Fruit fly (Drosophila melanogaster) whole organism, prepupa: ENCODE data around the gene Ets21C.

ENCODE experiments used
- CG10631 ChIP-seq: fragments of 200-800 bp; sonication (Bioruptor generic); optimal IDR thresholded peaks from 2 replicates; lab custom pipeline; 2016; ENCODE audit warnings: missing biosample characterization, missing genetic modification characterization
- CG11762 ChIP-seq: fragments of 200-800 bp; sonication (Bioruptor generic); optimal IDR thresholded peaks from 3 replicates; lab custom pipeline; 2016; ENCODE audit warnings: missing biosample characterization, missing genetic modification characterization; ENCODE audit not compliant: insufficient read depth
- CG11902 ChIP-seq: fragments of 200-800 bp; sonication (Bioruptor generic); optimal IDR thresholded peaks from 3 replicates; lab custom pipeline; 2016; ENCODE audit warnings: missing biosample characterization, missing genetic modification characterization
- CG15336 ChIP-seq: fragments of 200-800 bp; sonication (Bioruptor generic); IDR thresholded peaks from 2 replicates; pipeline ENCODE4 v1.3.6; 2022; ENCODE audit warnings: missing biosample characterization, missing genetic modification characterization
- CG1621 ChIP-seq: fragments of 200-800 bp; sonication (Bioruptor generic); optimal IDR thresholded peaks from 3 replicates; lab custom pipeline; 2018; ENCODE audit warnings: missing biosample characterization, mild to moderate bottlenecking, missing genetic modification characterization
- CG3032 ChIP-seq: fragments of 200-800 bp; optimal IDR thresholded peaks from 2 replicates; lab custom pipeline; 2019; ENCODE audit warnings: missing biosample characterization, mild to moderate bottlenecking, missing genetic modification characterization, moderate library complexity
- CG34406 ChIP-seq: fragments of 200-800 bp; sonication (Bioruptor generic); optimal IDR thresholded peaks from 3 replicates; lab custom pipeline; 2016; ENCODE audit warnings: missing biosample characterization, missing genetic modification characterization
- CG4318 ChIP-seq: fragments of 200-800 bp; sonication (Bioruptor generic); optimal IDR thresholded peaks from 3 replicates; lab custom pipeline; 2017; ENCODE audit warnings: missing biosample characterization, mild to moderate bottlenecking, missing genetic modification characterization
- CG6276 ChIP-seq: fragments of 200-800 bp; sonication (Bioruptor generic); optimal IDR thresholded peaks from 2 replicates; lab custom pipeline; 2017; ENCODE audit warnings: missing biosample characterization, mild to moderate bottlenecking, missing genetic modification characterization
- CG6792 ChIP-seq: fragments of 200-800 bp; sonication (Bioruptor generic); optimal IDR thresholded peaks from 3 replicates; lab custom pipeline; 2016; ENCODE audit warnings: missing biosample characterization, missing genetic modification characterization
- CG6808 ChIP-seq: fragments of 200-800 bp; sonication (Bioruptor generic); optimal IDR thresholded peaks from 3 replicates; lab custom pipeline; 2017; ENCODE audit warnings: missing biosample characterization, missing genetic modification characterization, mild to moderate bottlenecking, moderate library complexity, missing genetic modification reagents
- CG6854 ChIP-seq: fragments of 200-800 bp; sonication (Bioruptor generic); optimal IDR thresholded peaks from 2 replicates; lab custom pipeline; 2017; ENCODE audit warnings: missing biosample characterization, mild to moderate bottlenecking, missing genetic modification characterization
- CG7368 ChIP-seq: fragments of 200-800 bp; sonication (Bioruptor generic); optimal IDR thresholded peaks from 3 replicates; lab custom pipeline; 2016; ENCODE audit warnings: missing biosample characterization, missing genetic modification characterization
- CG8119 ChIP-seq: fragments of 200-800 bp; sonication (Bioruptor generic); IDR thresholded peaks from 3 replicates; pipeline ENCODE4 v1.3.6; 2022; ENCODE audit warnings: missing biosample characterization, missing genetic modification characterization
- CG8319 ChIP-seq: fragments of 200-800 bp; sonication (Bioruptor generic); optimal IDR thresholded peaks from 3 replicates; lab custom pipeline; 2016; ENCODE audit warnings: missing biosample characterization, missing genetic modification characterization
- CG8632 ChIP-seq: fragments of 200-800 bp; sonication (Bioruptor generic); optimal IDR thresholded peaks from 3 replicates; lab custom pipeline; 2016; ENCODE audit warnings: missing biosample characterization, missing genetic modification characterization
- CG9139 ChIP-seq: fragments of 200-800 bp; sonication (Bioruptor generic); optimal IDR thresholded peaks from 3 replicates; lab custom pipeline; 2017; ENCODE audit warnings: missing biosample characterization, mild to moderate bottlenecking, missing genetic modification characterization
- Eip93F ChIP-seq: fragments of 200-800 bp; sonication (Bioruptor generic); optimal IDR thresholded peaks from 2 replicates; lab custom pipeline; 2016; ENCODE audit warnings: missing biosample characterization, mild to moderate bottlenecking, missing genetic modification characterization
- Ets21C ChIP-seq: fragments of 200-800 bp; sonication (Bioruptor generic); optimal IDR thresholded peaks from 3 replicates; lab custom pipeline; 2016; ENCODE audit warnings: missing biosample characterization, missing genetic modification characterization
- Ets96B ChIP-seq: fragments of 200-800 bp; optimal IDR thresholded peaks from 2 replicates; lab custom pipeline; 2019; ENCODE audit warnings: missing biosample characterization, mild to moderate bottlenecking, missing genetic modification characterization, moderate library complexity
- Gug ChIP-seq: fragments of 200-800 bp; sonication (Bioruptor generic); IDR thresholded peaks from 2 replicates; pipeline ENCODE4 v1.3.6; 2022; ENCODE audit warnings: missing biosample characterization, missing genetic modification characterization
- Hr4 ChIP-seq: fragments of 200-800 bp; sonication (Bioruptor generic); optimal IDR thresholded peaks from 3 replicates; lab custom pipeline; 2016; ENCODE audit warnings: missing biosample characterization, missing genetic modification characterization
- Lpt ChIP-seq: fragments of 200-800 bp; sonication (Bioruptor generic); optimal IDR thresholded peaks from 3 replicates; lab custom pipeline; 2016; ENCODE audit warnings: missing biosample characterization, missing genetic modification characterization
- OdsH ChIP-seq: fragments of 200-800 bp; sonication (Bioruptor generic); optimal IDR thresholded peaks from 3 replicates; lab custom pipeline; 2016; ENCODE audit warnings: missing biosample characterization, missing genetic modification characterization
- dsx ChIP-seq: fragments of 200-800 bp; optimal IDR thresholded peaks from 3 replicates; lab custom pipeline; 2019; ENCODE audit warnings: missing biosample characterization, mild to moderate bottlenecking, missing genetic modification characterization, moderate library complexity; ENCODE audit not compliant: poor library complexity, severe bottlenecking
- esn ChIP-seq: fragments of 200-800 bp; sonication (Bioruptor generic); optimal IDR thresholded peaks from 2 replicates; lab custom pipeline; 2016; ENCODE audit warnings: missing biosample characterization, mild to moderate bottlenecking, missing genetic modification characterization, moderate library complexity
- fd59A ChIP-seq: fragments of 200-800 bp; sonication (Bioruptor generic); optimal IDR thresholded peaks from 2 replicates; lab custom pipeline; 2017; ENCODE audit warnings: missing biosample characterization, mild to moderate bottlenecking, missing genetic modification characterization, missing genetic modification reagents
- fkh ChIP-seq: fragments of 200-800 bp; sonication (Bioruptor generic); optimal IDR thresholded peaks from 3 replicates; lab custom pipeline; 2017; ENCODE audit warnings: missing biosample characterization, mild to moderate bottlenecking, missing genetic modification characterization, moderate library complexity
- net ChIP-seq: fragments of 200-800 bp; sonication (Bioruptor generic); optimal IDR thresholded peaks from 3 replicates; lab custom pipeline; 2016; ENCODE audit warnings: missing biosample characterization, missing genetic modification characterization
- salr ChIP-seq, 2 experiments: fragments of 200-800 bp; sonication (Bioruptor generic); optimal IDR thresholded peaks; 3 replicates each; lab custom pipeline; 2016 to 2018; ENCODE audit warnings: missing biosample characterization in 2 of 2, missing genetic modification characterization in 2 of 2, mild to moderate bottlenecking in 1 of 2
- ss ChIP-seq, 2 experiments: fragments of 200-800 bp; sonication (Bioruptor generic); optimal IDR thresholded peaks; 2 replicates in 1 of 2; 3 replicates in 1 of 2; lab custom pipeline; 2017 to 2018; ENCODE audit warnings: mild to moderate bottlenecking in 2 of 2, missing biosample characterization in 2 of 2, missing genetic modification characterization in 2 of 2, moderate library complexity in 1 of 2
- svp ChIP-seq: fragments of 200-800 bp; sonication (Bioruptor generic); peaks from one replicate; lab custom pipeline; 2016; ENCODE audit warnings: missing biosample characterization, missing genetic modification characterization
- topi ChIP-seq: fragments of 200-800 bp; sonication (Bioruptor generic); optimal IDR thresholded peaks from 3 replicates; lab custom pipeline; 2016; ENCODE audit warnings: missing biosample characterization, missing genetic modification characterization

Ets21C gene

dm6 chr2L:602439-602879, 49.7 kb upstream of the Ets21C start, which contains the start of gene CG13689 (continued):
- TF ChIP-seq CG1621 (tag; lab: Kevin White, UChicago) (no peak), CG6792 (GFP tag; lab: Kevin White, UChicago) (peak; percentile 10), salr (GFP tag; optimal IDR thresholded peaks at IDR 0.05; lab: Kevin White, UChicago) (no peak), CG15336 (GFP tag; lab: Robert Waterston, UW) (no peak), CG11762 (GFP tag; lab: Kevin White, UChicago) (no peak), Ets21C (GFP tag; lab: Kevin White, UChicago) (no peak), ss (GFP tag; optimal IDR thresholded peaks at IDR 0.05; lab: Kevin White, UChicago) (no peak), CG8319 (no peak), CG11902 (no peak), esn (GFP tag; lab: Kevin White, UChicago) (peak; percentile 60), dsx (GFP tag; lab: Kevin White, UChicago) (no peak), CG6808 (no peak)

dm6 chr2L:601848-602247, 49.1 kb upstream of the Ets21C start:
- no peak for TF ChIP-seq CG8119
- TF ChIP-seq net (GFP tag; lab: Kevin White, UChicago), result no peak
- TF ChIP-seq CG34406, result no peak
- TF ChIP-seq OdsH, result no peak
- no peak for TF ChIP-seq fd59A
- TF ChIP-seq Ets96B (tag; lab: Kevin White, UChicago), result no peak
- TF ChIP-seq CG6276 (GFP tag; lab: Kevin White, UChicago), result no peak
- TF ChIP-seq Hr4 (GFP tag; lab: Kevin White, UChicago), result no peak
- no peak for TF ChIP-seq CG4318 (GFP tag; lab: Kevin White, UChicago)
- no peak for TF ChIP-seq CG8632 (GFP tag; lab: Kevin White, UChicago)
- TF ChIP-seq CG1621 (tag; lab: Kevin White, UChicago), result no peak
- TF ChIP-seq svp (GFP tag; lab: Kevin White, UChicago), result no peak
- TF ChIP-seq Eip93F (GFP tag; lab: Kevin White, UChicago), result no peak
- no peak for TF ChIP-seq CG11762 (GFP tag; lab: Kevin White, UChicago)

- no peak for TF ChIP-seq Lpt (GFP tag; lab: Kevin White, UChicago)
- no peak for TF ChIP-seq esn (GFP tag; lab: Kevin White, UChicago)
- TF ChIP-seq CG9139, result no peak
- TF ChIP-seq CG3032, result no peak
- no peak for TF ChIP-seq CG6854
- TF ChIP-seq Ets96B (tag; lab: Kevin White, UChicago), result no peak
- no peak for TF ChIP-seq CG11902
- no peak for TF ChIP-seq Gug (GFP tag; lab: Robert Waterston, UW)
- TF ChIP-seq topi (GFP tag; lab: Kevin White, UChicago), result no peak
- TF ChIP-seq CG10631, result no peak
- TF ChIP-seq, all 60 proteins: peak for 0
Observed at dm6 chr2L:597771-598170, 45.0 kb upstream of the Ets21C start.

dm6 chr2L:594635-595384, 42.1 kb upstream of the Ets21C start, which contains the start of gene Gsc:
TSS of gene Gsc (minus strand) at chr2L:594685.
- peak; percentile 30 for TF ChIP-seq CG7368 (GFP tag; lab: Kevin White, UChicago)
- TF ChIP-seq fkh (GFP tag; lab: Kevin White, UChicago), result peak; percentile 15
- no peak for TF ChIP-seq svp (GFP tag; lab: Kevin White, UChicago)
